Worm (Caenorhabditis elegans) whole organism, L4 larva: ENCODE measurements around the gene srv-24.
A peak's percentile ranks its signal among the peaks of the same experiment; 100 is the strongest.
"Not testable (repeated sequence)": the region's sequence is repeated elsewhere in the genome, so short reads cannot be mapped to it uniquely, and the experiment has no call there.

ENCODE experiments used
- F44E2.7 ChIP-seq: fragments of 200-800 bp; sonication (Bioruptor generic); IDR thresholded peaks from 2 replicates; pipeline ENCODE4 v2.1.2; 2022; ENCODE audit warnings: missing genetic modification characterization, missing compliant biosample characterization
- T26A8.4 ChIP-seq: fragments of 200-800 bp; sonication (Bioruptor generic); IDR thresholded peaks from 2 replicates; pipeline ENCODE4 v1.3.6; 2022; ENCODE audit warnings: missing genetic modification characterization, missing compliant biosample characterization
- ZK337.2 ChIP-seq: fragments of 200-800 bp; sonication (Bioruptor generic); IDR thresholded peaks from 2 replicates; pipeline ENCODE4 v1.3.6; 2022; ENCODE audit warnings: missing genetic modification reagents, missing genetic modification characterization, missing compliant biosample characterization
- aha-1 ChIP-seq: fragments of 150-350 bp; peaks from one replicate; lab custom pipeline; 2014; ENCODE audit warnings: missing biosample characterization, missing genetic modification characterization
- aly-2 ChIP-seq: sonication (generic microtip); optimal IDR thresholded peaks from 2 replicates; lab custom pipeline; 2018; ENCODE audit warnings: missing biosample characterization, missing genetic modification characterization
- arid-1 ChIP-seq: fragments of 200-800 bp; sonication (Bioruptor generic); conservative IDR thresholded peaks from 2 replicates; pipeline ENCODE4 v1.3.6; 2022; ENCODE audit warnings: missing genetic modification reagents, missing genetic modification characterization, missing compliant biosample characterization
- ceh-28 ChIP-seq: fragments of 150-350 bp; optimal IDR thresholded peaks from 2 replicates; lab custom pipeline; 2014; ENCODE audit warnings: missing biosample characterization, missing genetic modification reagents, missing genetic modification characterization
- cey-2 ChIP-seq: sonication (generic microtip); optimal IDR thresholded peaks from 3 replicates; lab custom pipeline; 2017; ENCODE audit warnings: missing genetic modification characterization, mild to moderate bottlenecking, missing compliant biosample characterization, antibody characterized with exemption, borderline replicate concordance; ENCODE audit not compliant: insufficient read depth
- daf-12 ChIP-seq: fragments of 150-350 bp; optimal IDR thresholded peaks from 2 replicates; lab custom pipeline; 2014; ENCODE audit warnings: missing biosample characterization, missing genetic modification reagents, missing genetic modification characterization
- daf-8 ChIP-seq: fragments of 200-800 bp; sonication (Bioruptor generic); IDR thresholded peaks from 2 replicates; pipeline ENCODE4 v1.3.6; 2022; ENCODE audit warnings: missing genetic modification characterization, missing compliant biosample characterization
- dmd-8 ChIP-seq: fragments of 200-800 bp; sonication (Bioruptor generic); IDR thresholded peaks from 2 replicates; pipeline ENCODE4 v1.3.6; 2022; ENCODE audit warnings: missing genetic modification characterization, missing compliant biosample characterization
- dpl-1 ChIP-seq: fragments of 150-350 bp; optimal IDR thresholded peaks from 2 replicates; lab custom pipeline; 2014; ENCODE audit warnings: missing biosample characterization, missing genetic modification reagents, missing genetic modification characterization
- egl-43 ChIP-seq: fragments of 200-800 bp; sonication (Bioruptor generic); IDR thresholded peaks from 2 replicates; pipeline ENCODE4 v1.3.6; 2022; ENCODE audit warnings: missing genetic modification reagents, missing genetic modification characterization, missing compliant biosample characterization
- fkh-10 ChIP-seq: fragments of 150-350 bp; optimal IDR thresholded peaks from 2 replicates; lab custom pipeline; 2014; ENCODE audit warnings: missing biosample characterization, missing genetic modification reagents, missing genetic modification characterization
- hlh-30 ChIP-seq: sonication (generic microtip); optimal IDR thresholded peaks from 2 replicates; lab custom pipeline; 2017; ENCODE audit warnings: antibody characterized with exemption, mild to moderate bottlenecking, missing genetic modification characterization, missing compliant biosample characterization; ENCODE audit not compliant: insufficient read depth
- hmg-1.1 ChIP-seq: fragments of 200-800 bp; sonication (Bioruptor generic); IDR thresholded peaks from 2 replicates; pipeline ENCODE4 v1.3.6; 2022; ENCODE audit warnings: missing genetic modification reagents, missing genetic modification characterization, missing compliant biosample characterization
- lin-38 ChIP-seq: fragments of 200-800 bp; sonication (Bioruptor generic); IDR thresholded peaks from 2 replicates; pipeline ENCODE4 v1.3.6; 2022; ENCODE audit warnings: missing genetic modification reagents, missing genetic modification characterization, missing compliant biosample characterization
- lin-39 ChIP-seq: fragments of 150-350 bp; optimal IDR thresholded peaks from 2 replicates; lab custom pipeline; 2014; ENCODE audit warnings: missing biosample characterization, missing genetic modification reagents, missing genetic modification characterization
- lir-3 ChIP-seq: sonication (generic microtip); optimal IDR thresholded peaks from 2 replicates; lab custom pipeline; 2016; ENCODE audit warnings: mild to moderate bottlenecking, missing genetic modification characterization, missing compliant biosample characterization
- mdt-29 ChIP-seq: fragments of 200-800 bp; sonication (Bioruptor generic); IDR thresholded peaks from 2 replicates; pipeline ENCODE4 v1.3.6; 2022; ENCODE audit warnings: missing genetic modification reagents, missing genetic modification characterization, missing compliant biosample characterization
- mes-2 ChIP-seq: sonication (generic microtip); optimal IDR thresholded peaks from 2 replicates; lab custom pipeline; 2016; ENCODE audit warnings: missing genotype, mild to moderate bottlenecking, missing genetic modification characterization, missing compliant biosample characterization; ENCODE audit not compliant: poor library complexity, severe bottlenecking
- mxl-3 ChIP-seq: fragments of 200-800 bp; sonication (Bioruptor generic); optimal IDR thresholded peaks from 2 replicates; lab custom pipeline; 2018; ENCODE audit warnings: mild to moderate bottlenecking, missing genetic modification characterization, missing compliant biosample characterization
- nhr-111 ChIP-seq: fragments of 200-800 bp; sonication (Bioruptor generic); optimal IDR thresholded peaks from 2 replicates; lab custom pipeline; 2018; ENCODE audit warnings: mild to moderate bottlenecking, missing genetic modification characterization, missing compliant biosample characterization
- pha-4 ChIP-seq, 2 experiments: fragments of 150-350 bp in 1 of 2; fragments of 200-800 bp in 1 of 2; sonication (Bioruptor generic) in 1 of 2; IDR thresholded peaks in 1 of 2; optimal IDR thresholded peaks in 1 of 2; 2 replicates each; pipeline versions ENCODE4 v1.3.6 to Lab custom; 2014 to 2022; ENCODE audit warnings: missing genetic modification characterization in 2 of 2, missing genetic modification reagents in 2 of 2, missing biosample characterization in 1 of 2, missing compliant biosample characterization in 1 of 2
- php-3 ChIP-seq: fragments of 200-800 bp; sonication (Bioruptor generic); IDR thresholded peaks from 2 replicates; pipeline ENCODE4 v1.3.6; 2022; ENCODE audit warnings: missing genetic modification reagents, missing genetic modification characterization, missing compliant biosample characterization
- skn-1 ChIP-seq: fragments of 150-350 bp; optimal IDR thresholded peaks from 2 replicates; lab custom pipeline; 2014; ENCODE audit warnings: missing biosample characterization, missing genetic modification characterization
- snpc-1.2 ChIP-seq: fragments of 200-800 bp; sonication (Bioruptor generic); IDR thresholded peaks from 2 replicates; pipeline ENCODE4 v1.3.6; 2022; ENCODE audit warnings: missing genetic modification reagents, missing genetic modification characterization, missing compliant biosample characterization
- unc-130 ChIP-seq: sonication (generic microtip); optimal IDR thresholded peaks from 2 replicates; lab custom pipeline; 2016; ENCODE audit warnings: missing genetic modification reagents, missing genetic modification characterization, missing compliant biosample characterization
- unc-62 ChIP-seq, 3 experiments: fragments of 150-350 bp in 1 of 3; sonication (generic microtip); optimal IDR thresholded peaks in 2 of 3; peaks in 1 of 3; 1 replicate in 1 of 3; 2 replicates in 2 of 3; lab custom pipeline; 2014 to 2017; ENCODE audit warnings: missing biosample characterization in 3 of 3, missing genetic modification characterization in 3 of 3, missing genetic modification reagents in 3 of 3, missing genotype in 1 of 3
- zag-1 ChIP-seq: fragments of 150-350 bp; optimal IDR thresholded peaks from 2 replicates; lab custom pipeline; 2014; ENCODE audit warnings: missing biosample characterization, missing genetic modification characterization
- zfp-3 ChIP-seq: fragments of 200-800 bp; sonication (Bioruptor generic); conservative IDR thresholded peaks from 2 replicates; pipeline ENCODE4 v1.3.6; 2022; ENCODE audit warnings: missing genetic modification reagents, missing genetic modification characterization, missing compliant biosample characterization
- ztf-11 ChIP-seq: fragments of 150-350 bp; optimal IDR thresholded peaks from 2 replicates; lab custom pipeline; 2014; ENCODE audit warnings: missing biosample characterization, missing genetic modification characterization

Gene srv-24

ce11 chrIV:6321667-6322066, 31.0 kb upstream of the srv-24 start, which contains the start of gene Y73B6BL.29 (continued):
- TF ChIP-seq snpc-1.2 (GFP tag; lab: Robert Waterston, UW) (peak; percentile 84), F44E2.7 (GFP tag; lab: Robert Waterston, UW) (no peak), mdt-29 (GFP tag; lab: Robert Waterston, UW) (no peak; the same call in 1 of the 2 replicates), aly-2 (no peak), dmd-8 (GFP tag; lab: Robert Waterston, UW) (no peak), skn-1 (tag; lab: Kevin White, UChicago) (no peak), lin-39 (tag; lab: Kevin White, UChicago) (no peak), egl-43 (GFP tag; lab: Robert Waterston, UW) (no peak), dpl-1 (GFP tag; lab: Kevin White, UChicago) (peak; percentile 99)

- TF ChIP-seq dmd-8 (GFP tag; lab: Robert Waterston, UW): 0 out of 2 replicates have a peak, but pooled peaks have one; percentile 17
- TF ChIP-seq lin-38 (GFP tag; lab: Robert Waterston, UW): peak; percentile 40
- TF ChIP-seq php-3 (GFP tag; lab: Robert Waterston, UW): 0 out of 2 replicates have a peak, but pooled peaks have one; percentile 16
- 0 out of 2 replicates have a peak, but pooled peaks have one; percentile 51 for TF ChIP-seq arid-1 (GFP tag; lab: Robert Waterston, UW)
- peak; percentile 66 for TF ChIP-seq snpc-1.2 (GFP tag; lab: Robert Waterston, UW)
- TF ChIP-seq mdt-29 (GFP tag; lab: Robert Waterston, UW): 0 out of 2 replicates have a peak, but pooled peaks have one; percentile 24
- TF ChIP-seq ZK337.2 (GFP tag; lab: Robert Waterston, UW): 0 out of 2 replicates have a peak, but pooled peaks have one; percentile 3
- TF ChIP-seq T26A8.4 (GFP tag; lab: Robert Waterston, UW): 0 out of 2 replicates have a peak, but pooled peaks have one; percentile 34
These were observed 29.8 kb upstream of the srv-24 start for ce11 chrIV:6320267-6320977.

- not testable (repeated sequence) for TF ChIP-seq cey-2; mdt-29 (GFP tag; lab: Robert Waterston, UW); lin-39 (tag; lab: Kevin White, UChicago)
These were observed 26.7 kb upstream of the srv-24 start, which contains the start of gene Y73B6BL.12 for ce11 chrIV:6317357-6317756. Gene Y73B6BL.12, minus strand, starts transcription at chrIV:6317457.

- TF ChIP-seq hmg-1.1 (GFP tag; lab: Robert Waterston, UW): no peak
- TF ChIP-seq pha-4 (GFP tag; IDR thresholded peaks at IDR 0.05; lab: Robert Waterston, UW): no peak
- no peak for TF ChIP-seq pha-4 (tag; optimal IDR thresholded peaks at IDR 0.05; lab: Kevin White, UChicago)
- peak; percentile 23 for TF ChIP-seq ceh-28
- TF ChIP-seq zag-1 (tag; lab: Kevin White, UChicago): no peak
- TF ChIP-seq mxl-3 (GFP tag; lab: Kevin White, UChicago): no peak
- TF ChIP-seq lir-3 (tag; lab: Kevin White, UChicago): no peak
These were observed 16.8 kb upstream of the srv-24 start, which contains the start of gene csp-2 for ce11 chrIV:6307439-6307838. Gene csp-2, plus strand, starts transcription at chrIV:6307739.

DNA sequence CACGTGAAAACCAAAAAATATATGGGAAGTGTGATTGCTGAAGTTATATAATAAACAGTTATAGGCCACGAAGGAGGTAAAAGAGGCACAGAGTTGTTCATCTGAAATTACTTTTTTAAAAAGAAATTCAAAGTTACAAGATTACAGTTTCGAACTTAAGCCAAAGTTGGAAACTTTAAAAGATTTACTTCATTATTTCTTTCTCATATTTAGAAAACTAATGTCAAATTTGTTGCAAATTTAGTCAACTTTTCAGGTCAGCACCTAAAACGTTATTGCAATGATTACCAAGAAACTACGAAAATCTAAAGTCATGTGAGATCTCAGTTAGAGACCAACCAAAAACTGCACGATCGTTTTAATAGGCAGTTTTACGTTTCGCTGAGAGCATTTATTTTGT, 13.0 kb upstream of the srv-24 start, which contains the start of gene srv-25:
srv-25 (minus strand) TSS at position 101 of the 400 bp plus-strand sequence.
- TF ChIP-seq lir-3 (tag; lab: Kevin White, UChicago) (no peak), daf-12 (tag; lab: Kevin White, UChicago) (no peak), aly-2 (no peak), nhr-111 (GFP tag; lab: Kevin White, UChicago) (no peak), fkh-10 (GFP tag; lab: Kevin White, UChicago) (no peak), zag-1 (tag; lab: Kevin White, UChicago) (no peak), aha-1 (no peak), mes-2 (tag; lab: Kevin White, UChicago) (no peak), hlh-30 (tag; lab: Kevin White, UChicago) (no peak), zfp-3 (GFP tag; lab: Robert Waterston, UW) (no peak), unc-62 (GFP tag; optimal IDR thresholded peaks at IDR 0.05 in 1 of 2; lab: Kevin White, UChicago) (no peak), unc-62 (tag; optimal IDR thresholded peaks at IDR 0.05; lab: Kevin White, UChicago) (no peak), unc-130 (GFP tag; lab: Kevin White, UChicago) (no peak), ztf-11 (tag; lab: Kevin White, UChicago) (no peak), dmd-8 (GFP tag; lab: Robert Waterston, UW) (no peak), daf-8 (GFP tag; lab: Robert Waterston, UW) (no peak), hmg-1.1 (GFP tag; lab: Robert Waterston, UW) (no peak)
